Worm (Caenorhabditis elegans): Measurements from ENCODE around the gene str-16.

DNA sequence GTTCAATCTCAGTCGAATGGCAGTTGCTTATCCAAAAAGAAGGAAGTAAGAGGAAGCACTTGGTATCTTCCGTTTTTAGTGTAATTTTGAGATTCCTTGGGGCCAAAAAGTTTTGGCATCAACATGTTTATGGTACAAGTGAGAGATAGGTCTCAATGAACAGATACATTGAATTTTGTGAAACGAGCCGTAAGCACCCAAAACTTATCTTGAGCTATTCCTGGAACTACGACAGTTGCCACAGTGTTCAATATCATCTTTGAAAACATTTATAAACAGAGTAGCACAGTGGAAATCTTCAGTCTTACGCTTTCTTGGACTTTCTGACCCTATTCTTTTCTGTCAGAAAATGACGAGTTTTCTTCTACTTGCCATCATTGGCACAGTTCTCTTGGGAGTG is 38.4 kb downstream of the str-16 start, which contains the start of gene T28A11.3:
- TF ChIP-seq nhr-28 (tag; optimal IDR thresholded peaks at IDR 0.05): no peak
- no peak for TF ChIP-seq F49E8.2 (tag; optimal IDR thresholded peaks at IDR 0.05; ENCODE audit: borderline replicate concordance)
- TF ChIP-seq ces-1 (GFP tag; optimal IDR thresholded peaks at IDR 0.05): no peak
- no peak for TF ChIP-seq mes-2 (tag; optimal IDR thresholded peaks at IDR 0.05; ENCODE audit: poor library complexity, severe bottlenecking)
- TF ChIP-seq mdl-1 (tag; optimal IDR thresholded peaks at IDR 0.05): no peak
- no peak for TF ChIP-seq pqm-1 (tag; optimal IDR thresholded peaks at IDR 0.05)
- TF ChIP-seq fos-1 (tag; optimal IDR thresholded peaks at IDR 0.05): no peak
- no peak for TF ChIP-seq lin-1 (GFP tag; IDR thresholded peaks at IDR 0.05)
- TF ChIP-seq Y75B8A.6 (GFP tag; IDR thresholded peaks at IDR 0.05): no peak
- TF ChIP-seq skn-1 (tag; optimal IDR thresholded peaks at IDR 0.05): no peak

All from whole organism, L4 larva.